Fruit fly (Drosophila melanogaster): Measurements from ENCODE around the gene CG12560.

dm6 chr2L:7971423-7971822 is 37.9 kb downstream of the CG12560 start:
- no peak for TF ChIP-seq CTCF (optimal IDR thresholded peaks at IDR 0.05)
- TF ChIP-seq CG8478 (optimal IDR thresholded peaks at IDR 0.05): no peak

Measured in S2 (cell line).